Worm (Caenorhabditis elegans) whole organism, L3 larva: ENCODE data around the gene pro-3.
"Not testable (repeated sequence)": the region's sequence is repeated elsewhere in the genome, so short reads cannot be mapped to it uniquely, and the experiment has no call there.

Experiments
- ceh-82 ChIP-seq: fragments of 150-350 bp; optimal IDR thresholded peaks from 2 replicates; lab custom pipeline; 2014; ENCODE audit warnings: missing biosample characterization, missing genetic modification characterization
- elt-3 ChIP-seq, 3 experiments: fragments of 150-350 bp in 1 of 3; sonication (generic microtip) in 2 of 3; optimal IDR thresholded peaks; 2 replicates in 2 of 3; 4 replicates in 1 of 3; lab custom pipeline; 2014 to 2017; ENCODE audit warnings: missing biosample characterization in 3 of 3, missing genetic modification characterization in 3 of 3
- fkh-10 ChIP-seq: sonication (generic microtip); optimal IDR thresholded peaks from 2 replicates; lab custom pipeline; 2017; ENCODE audit warnings: missing biosample characterization, missing genetic modification reagents, missing genetic modification characterization
- nhr-11 ChIP-seq: fragments of 150-350 bp; optimal IDR thresholded peaks from 2 replicates; lab custom pipeline; 2014; ENCODE audit warnings: missing biosample characterization, missing genetic modification characterization
- nhr-28 ChIP-seq: fragments of 150-350 bp; optimal IDR thresholded peaks from 2 replicates; lab custom pipeline; 2014; ENCODE audit warnings: missing biosample characterization, missing genetic modification characterization
- nhr-77 ChIP-seq: fragments of 150-350 bp; optimal IDR thresholded peaks from 2 replicates; lab custom pipeline; 2014; ENCODE audit warnings: missing biosample characterization, missing genetic modification characterization
- ztf-11 ChIP-seq: fragments of 150-350 bp; optimal IDR thresholded peaks from 2 replicates; lab custom pipeline; 2014; ENCODE audit warnings: missing biosample characterization, missing genetic modification characterization

- TF ChIP-seq nhr-28; ztf-11 (tag; lab: Kevin White, UChicago); ceh-82; nhr-77 (tag; lab: Kevin White, UChicago); elt-3 (tag; optimal IDR thresholded peaks at IDR 0.05; lab: Kevin White, UChicago); fkh-10 (GFP tag; lab: Kevin White, UChicago); nhr-11: not testable (repeated sequence)
Measured at ce11 chrV:19101589-19102201, 16.5 kb downstream of the pro-3 start, which contains the start of gene zhp-4.
